Fruit fly (Drosophila melanogaster) whole organism, embryonic: Measurements from ENCODE around the gene CG7149.

Experiments used
- CG12391 ChIP-seq: fragments of 200-800 bp; sonication (Bioruptor generic); optimal IDR thresholded peaks from 3 replicates; lab custom pipeline; 2018; ENCODE audit warnings: missing biosample characterization, mild to moderate bottlenecking, missing genetic modification characterization, moderate library complexity
- CG12942 ChIP-seq: fragments of 200-800 bp; sonication (Bioruptor generic); optimal IDR thresholded peaks from 3 replicates; lab custom pipeline; 2016; ENCODE audit warnings: missing biosample characterization, missing genetic modification characterization
- CG14667 ChIP-seq: fragments of 200-800 bp; sonication (Bioruptor generic); IDR thresholded peaks from 2 replicates; pipeline ENCODE4 v1.3.6; 2022; ENCODE audit warnings: missing biosample characterization, missing genetic modification characterization
- CG15269 ChIP-seq: fragments of 200-800 bp; sonication (Bioruptor generic); optimal IDR thresholded peaks from 2 replicates; lab custom pipeline; 2018; ENCODE audit warnings: missing biosample characterization, mild to moderate bottlenecking, missing genetic modification characterization, moderate library complexity
- CG1529 ChIP-seq: fragments of 200-800 bp; sonication (Bioruptor generic); optimal IDR thresholded peaks from 3 replicates; lab custom pipeline; 2018; ENCODE audit warnings: missing biosample characterization, missing genetic modification characterization
- CG17568 ChIP-seq: fragments of 200-800 bp; sonication (Bioruptor generic); optimal IDR thresholded peaks from 2 replicates; lab custom pipeline; 2018; ENCODE audit warnings: missing biosample characterization, mild to moderate bottlenecking, missing genetic modification characterization, moderate library complexity
- CG2202 ChIP-seq: fragments of 200-800 bp; sonication (Bioruptor generic); optimal IDR thresholded peaks from 2 replicates; lab custom pipeline; 2018; ENCODE audit warnings: missing biosample characterization, mild to moderate bottlenecking, missing genetic modification characterization
- CG30403 ChIP-seq: fragments of 200-800 bp; sonication (Bioruptor generic); optimal IDR thresholded peaks from 3 replicates; lab custom pipeline; 2016; ENCODE audit warnings: missing biosample characterization, missing genetic modification characterization
- CG31224 ChIP-seq: fragments of 200-800 bp; sonication (Bioruptor generic); IDR thresholded peaks from 2 replicates; pipeline ENCODE4 v1.3.6; 2022; ENCODE audit warnings: missing biosample characterization, missing genetic modification characterization
- CG3163 ChIP-seq: fragments of 200-800 bp; sonication (Bioruptor generic); optimal IDR thresholded peaks from 3 replicates; lab custom pipeline; 2016; ENCODE audit warnings: missing biosample characterization, missing genetic modification characterization
- CG3281 ChIP-seq: fragments of 200-800 bp; sonication (Bioruptor generic); optimal IDR thresholded peaks from 3 replicates; lab custom pipeline; 2017; ENCODE audit warnings: missing biosample characterization, mild to moderate bottlenecking, missing genetic modification characterization
- CG34376 ChIP-seq: fragments of 200-800 bp; sonication (Bioruptor generic); optimal IDR thresholded peaks from 2 replicates; lab custom pipeline; 2018; ENCODE audit warnings: missing biosample characterization, mild to moderate bottlenecking, missing genetic modification characterization
- CG5180 ChIP-seq: fragments of 200-800 bp; sonication (Bioruptor generic); optimal IDR thresholded peaks from 3 replicates; lab custom pipeline; 2017; ENCODE audit warnings: missing biosample characterization, missing genetic modification characterization, mild to moderate bottlenecking, moderate library complexity, missing genetic modification reagents
- CG8765 ChIP-seq: fragments of 200-800 bp; sonication (Bioruptor generic); IDR thresholded peaks from 2 replicates; pipeline ENCODE4 v1.3.6; 2022; ENCODE audit warnings: missing biosample characterization, missing genetic modification characterization
- CG9437 ChIP-seq: fragments of 200-800 bp; sonication (Bioruptor generic); optimal IDR thresholded peaks from 2 replicates; lab custom pipeline; 2018; ENCODE audit warnings: missing biosample characterization, mild to moderate bottlenecking, missing genetic modification characterization
- CHES-1-like ChIP-seq: fragments of 200-800 bp; sonication (Bioruptor generic); optimal IDR thresholded peaks from 2 replicates; lab custom pipeline; 2016; ENCODE audit warnings: missing biosample characterization, missing genetic modification characterization
- D19A ChIP-seq: fragments of 200-800 bp; optimal IDR thresholded peaks from 3 replicates; lab custom pipeline; 2019; ENCODE audit warnings: missing biosample characterization, mild to moderate bottlenecking, missing genetic modification characterization, moderate library complexity
- Dbx ChIP-seq: fragments of 200-800 bp; sonication (Bioruptor generic); IDR thresholded peaks from 3 replicates; pipeline ENCODE4 v1.3.6; 2022; ENCODE audit warnings: missing biosample characterization, missing genetic modification characterization
- Eip74EF ChIP-seq, 2 experiments: fragments of 200-800 bp in 1 of 2; fragments of >200 bp in 1 of 2; sonication (Bioruptor generic) in 1 of 2; optimal IDR thresholded peaks; 2 replicates each; lab custom pipeline; 2017 to 2019; ENCODE audit warnings: missing biosample characterization in 2 of 2, missing genetic modification characterization in 2 of 2, mild to moderate bottlenecking in 1 of 2, moderate library complexity in 1 of 2
- Fer1 ChIP-seq: fragments of 200-800 bp; sonication (Bioruptor generic); optimal IDR thresholded peaks from 2 replicates; lab custom pipeline; 2017; ENCODE audit warnings: missing biosample characterization, mild to moderate bottlenecking, missing genetic modification characterization
- H15 ChIP-seq: fragments of 200-800 bp; sonication (Bioruptor generic); IDR thresholded peaks from 3 replicates; pipeline ENCODE4 v1.3.6; 2022; ENCODE audit warnings: missing biosample characterization, missing genetic modification characterization
- H2.0 ChIP-seq: fragments of 200-800 bp; sonication (Bioruptor generic); IDR thresholded peaks from 2 replicates; pipeline ENCODE4 v1.3.6; 2022; ENCODE audit warnings: missing biosample characterization, missing genetic modification characterization
- Hr51 ChIP-seq, 2 experiments: fragments of 200-800 bp; sonication (Bioruptor generic); optimal IDR thresholded peaks; 2 replicates in 1 of 2; 3 replicates in 1 of 2; lab custom pipeline; 2016 to 2018; ENCODE audit warnings: missing biosample characterization in 2 of 2, missing genetic modification characterization in 2 of 2, mild to moderate bottlenecking in 1 of 2, moderate library complexity in 1 of 2
- Kr ChIP-seq: fragments of 200-800 bp; sonication (Bioruptor generic); optimal IDR thresholded peaks from 2 replicates; lab custom pipeline; 2017; ENCODE audit warnings: missing biosample characterization, mild to moderate bottlenecking, missing genetic modification characterization
- Lim3 ChIP-seq: fragments of 200-800 bp; sonication (Bioruptor generic); IDR thresholded peaks from 2 replicates; pipeline ENCODE4 v1.3.6; 2022; ENCODE audit warnings: missing biosample characterization, missing genetic modification characterization
- Med ChIP-seq: fragments of 200-800 bp; sonication (Bioruptor generic); peaks from one replicate; lab custom pipeline; 2016; ENCODE audit warnings: missing biosample characterization, missing genetic modification characterization, mild to moderate bottlenecking, inconsistent platforms, moderate library complexity
- Nf-YB ChIP-seq: fragments of 200-800 bp; sonication (Bioruptor generic); optimal IDR thresholded peaks from 3 replicates; lab custom pipeline; 2019; ENCODE audit warnings: missing biosample characterization, mild to moderate bottlenecking, missing genetic modification characterization, moderate library complexity
- Opbp ChIP-seq: fragments of 200-800 bp; sonication (Bioruptor generic); IDR thresholded peaks from 3 replicates; pipeline ENCODE4 v1.3.6; 2022; ENCODE audit warnings: missing biosample characterization, missing genetic modification characterization; ENCODE audit not compliant: partially characterized antibody
- Pdp1 ChIP-seq, 2 experiments: fragments of 200-800 bp; sonication (Bioruptor generic); optimal IDR thresholded peaks; 3 replicates each; lab custom pipeline; 2016; ENCODE audit warnings: missing biosample characterization in 2 of 2, missing genetic modification characterization in 2 of 2, mild to moderate bottlenecking in 1 of 2, moderate library complexity in 1 of 2
- Ptx1 ChIP-seq: fragments of 200-800 bp; sonication (Bioruptor generic); IDR thresholded peaks from 2 replicates; pipeline ENCODE4 v1.3.6; 2022; ENCODE audit warnings: missing biosample characterization, missing genetic modification characterization
- Usf ChIP-seq: fragments of 200-800 bp; sonication (Bioruptor generic); optimal IDR thresholded peaks from 2 replicates; lab custom pipeline; 2017; ENCODE audit warnings: missing genotype, missing biosample characterization, missing genetic modification characterization
- amos ChIP-seq: fragments of 200-800 bp; sonication (Bioruptor generic); IDR thresholded peaks from 2 replicates; pipeline ENCODE4 v1.3.6; 2022; ENCODE audit warnings: missing biosample characterization, missing genetic modification characterization; ENCODE audit not compliant: partially characterized antibody
- bigmax ChIP-seq: fragments of 200-800 bp; sonication (Bioruptor generic); optimal IDR thresholded peaks from 2 replicates; lab custom pipeline; 2018; ENCODE audit warnings: missing biosample characterization, mild to moderate bottlenecking, missing genetic modification characterization
- cas ChIP-seq: fragments of 200-800 bp; sonication (Bioruptor generic); IDR thresholded peaks from 2 replicates; pipeline ENCODE4 v1.3.6; 2022; ENCODE audit warnings: missing biosample characterization, missing genetic modification characterization
- caup ChIP-seq: fragments of 200-800 bp; sonication (Bioruptor generic); optimal IDR thresholded peaks from 3 replicates; lab custom pipeline; 2017; ENCODE audit warnings: missing biosample characterization, mild to moderate bottlenecking, missing genetic modification characterization, moderate library complexity; ENCODE audit not compliant: severe bottlenecking
- corto ChIP-seq: fragments of 200-800 bp; sonication (Bioruptor generic); optimal IDR thresholded peaks from 2 replicates; lab custom pipeline; 2016; ENCODE audit warnings: missing biosample characterization, mild to moderate bottlenecking, missing genetic modification characterization, moderate library complexity
- eve ChIP-seq, 2 experiments: fragments of >200 bp; optimal IDR thresholded peaks; 2 replicates each; lab custom pipeline; 2017; ENCODE audit warnings: missing biosample characterization in 2 of 2, missing genetic modification characterization in 2 of 2
- exex ChIP-seq: fragments of 200-800 bp; sonication (Bioruptor generic); optimal IDR thresholded peaks from 4 replicates; lab custom pipeline; 2018; ENCODE audit warnings: missing biosample characterization, mild to moderate bottlenecking, missing genetic modification characterization, moderate library complexity
- gce ChIP-seq: fragments of 200-800 bp; sonication (Bioruptor generic); IDR thresholded peaks from 3 replicates; pipeline ENCODE4 v1.3.6; 2022; ENCODE audit warnings: missing biosample characterization, missing genetic modification characterization
- gt ChIP-seq: fragments of 200-800 bp; sonication (Bioruptor generic); IDR thresholded peaks from 2 replicates; pipeline ENCODE4 v1.3.6; 2022; ENCODE audit warnings: missing biosample characterization, missing genetic modification characterization
- kah ChIP-seq: fragments of 200-800 bp; sonication (Bioruptor generic); optimal IDR thresholded peaks from 2 replicates; lab custom pipeline; 2018; ENCODE audit warnings: missing biosample characterization, mild to moderate bottlenecking, missing genetic modification characterization
- kay ChIP-seq: fragments of 200-800 bp; sonication (Bioruptor generic); optimal IDR thresholded peaks from 2 replicates; lab custom pipeline; 2016; ENCODE audit warnings: missing biosample characterization, missing genetic modification characterization
- klu ChIP-seq: fragments of 200-800 bp; sonication (Bioruptor generic); IDR thresholded peaks from 2 replicates; pipeline ENCODE4 v1.3.6; 2022; ENCODE audit warnings: missing biosample characterization, missing genetic modification characterization
- nau ChIP-seq: fragments of 200-800 bp; sonication (Bioruptor generic); optimal IDR thresholded peaks from 3 replicates; lab custom pipeline; 2017; ENCODE audit warnings: missing biosample characterization, mild to moderate bottlenecking, missing genetic modification characterization, missing genetic modification reagents
- slp2 ChIP-seq: fragments of 200-800 bp; sonication (Bioruptor generic); optimal IDR thresholded peaks from 2 replicates; lab custom pipeline; 2016; ENCODE audit warnings: missing biosample characterization, missing genetic modification characterization
- so ChIP-seq: fragments of 200-800 bp; sonication (Bioruptor generic); IDR thresholded peaks from 3 replicates; pipeline ENCODE4 v1.3.6; 2022; ENCODE audit warnings: missing biosample characterization, missing genetic modification characterization
- sug ChIP-seq: fragments of 200-800 bp; optimal IDR thresholded peaks from 2 replicates; lab custom pipeline; 2019; ENCODE audit warnings: missing biosample characterization, mild to moderate bottlenecking, missing genetic modification characterization, moderate library complexity
- tap ChIP-seq: fragments of 200-800 bp; optimal IDR thresholded peaks from 3 replicates; lab custom pipeline; 2019; ENCODE audit warnings: missing biosample characterization, mild to moderate bottlenecking, missing genetic modification characterization, moderate library complexity
- tx ChIP-seq: fragments of 200-800 bp; sonication (Bioruptor generic); optimal IDR thresholded peaks from 2 replicates; lab custom pipeline; 2016; ENCODE audit warnings: missing biosample characterization, missing genetic modification characterization
- wek ChIP-seq: fragments of 200-800 bp; sonication (Bioruptor generic); optimal IDR thresholded peaks from 3 replicates; lab custom pipeline; 2018; ENCODE audit warnings: missing biosample characterization, mild to moderate bottlenecking, missing genetic modification characterization, moderate library complexity

The CG7149 gene

dm6 chr2L:7788952-7789466 lies 1.3 kb downstream of the CG7149 start (continued):
- no peak for TF ChIP-seq CG12942 (GFP tag; lab: Kevin White, UChicago)
- no peak for TF ChIP-seq wek
- no peak for TF ChIP-seq CG14667 (GFP tag; lab: Robert Waterston, UW)
- peak; percentile 9 for TF ChIP-seq kah (GFP tag; lab: Kevin White, UChicago)
- TF ChIP-seq cas, result no peak
- TF ChIP-seq tap (tag; lab: Kevin White, UChicago), result no peak
- TF ChIP-seq CG31224 (GFP tag; lab: Robert Waterston, UW), result no peak
- TF ChIP-seq CG3163 (GFP tag; lab: Kevin White, UChicago), result no peak
- TF ChIP-seq Opbp (GFP tag; lab: Robert Waterston, UW), result no peak
- TF ChIP-seq klu (GFP tag; lab: Robert Waterston, UW), result no peak
- TF ChIP-seq Kr, result no peak
- no peak for TF ChIP-seq tx (GFP tag; lab: Kevin White, UChicago)
- TF ChIP-seq CG3281, result no peak
- TF ChIP-seq Nf-YB (GFP tag; lab: Kevin White, UChicago), result no peak
- TF ChIP-seq nau (GFP tag; lab: Kevin White, UChicago), result peak; percentile 26
- no peak for TF ChIP-seq Lim3 (GFP tag; lab: Robert Waterston, UW)
- peak in 1 of 2 experiments; percentile 54 for TF ChIP-seq Eip74EF (GFP tag; optimal IDR thresholded peaks at IDR 0.05; lab: Kevin White, UChicago)
- TF ChIP-seq H15 (GFP tag; lab: Robert Waterston, UW), result no peak
- no peak for TF ChIP-seq CG8765 (GFP tag; lab: Robert Waterston, UW)
- peak; percentile 84 for TF ChIP-seq CG34376 (GFP tag; lab: Kevin White, UChicago)
- no peak for TF ChIP-seq corto (GFP tag; lab: Kevin White, UChicago)
- TF ChIP-seq Fer1 (GFP tag; lab: Kevin White, UChicago), result no peak
- TF ChIP-seq Hr51 (GFP tag; optimal IDR thresholded peaks at IDR 0.05; lab: Kevin White, UChicago), result no peak
- peak; percentile 66 for TF ChIP-seq sug
- TF ChIP-seq CG30403 (GFP tag; lab: Kevin White, UChicago), result no peak
- TF ChIP-seq eve (GFP tag; optimal IDR thresholded peaks at IDR 0.05; lab: Kevin White, UChicago), result no peak
- no peak for TF ChIP-seq Usf
- no peak for TF ChIP-seq gt (GFP tag; lab: Robert Waterston, UW)
- TF ChIP-seq amos, result no peak
- TF ChIP-seq CG12391 (tag; lab: Kevin White, UChicago), result no peak
- TF ChIP-seq CG5180 (GFP tag; lab: Kevin White, UChicago), result peak; percentile 6
- TF ChIP-seq so, result no peak
- peak; percentile 31 for TF ChIP-seq exex (tag; lab: Kevin White, UChicago)
- TF ChIP-seq Med (GFP tag; lab: Kevin White, UChicago), result peak; percentile 7
- peak in 1 of 2 experiments; percentile 62 for TF ChIP-seq Pdp1 (GFP tag; optimal IDR thresholded peaks at IDR 0.05; lab: Kevin White, UChicago)

dm6 chr2L:7782788-7783401 lies 7.5 kb downstream of the CG7149 start, which contains the start of gene Brd7-9:
Brd7-9 (plus strand) TSS chr2L:7782865.
- TF ChIP-seq CG2202 (tag; lab: Kevin White, UChicago) (peak; percentile 55), wek (peak; percentile 66), CG17568 (peak; percentile 40), H2.0 (peak; percentile 86), slp2 (GFP tag; lab: Kevin White, UChicago) (peak; percentile 57), caup (GFP tag; lab: Kevin White, UChicago) (peak; percentile 78), Ptx1 (GFP tag; lab: Robert Waterston, UW) (peak; percentile 72), CG15269 (tag; lab: Kevin White, UChicago) (peak; percentile 74), kay (GFP tag; lab: Kevin White, UChicago) (peak; percentile 44), gce (GFP tag; lab: Robert Waterston, UW) (peak; percentile 70; the same call in 1 of the 3 replicates), CG9437 (peak; percentile 48), CHES-1-like (GFP tag; lab: Kevin White, UChicago) (peak; percentile 25), bigmax (GFP tag; lab: Kevin White, UChicago) (no peak), D19A (tag; lab: Kevin White, UChicago) (peak; percentile 58), CG1529 (GFP tag; lab: Kevin White, UChicago) (peak; percentile 40), Dbx (GFP tag; lab: Robert Waterston, UW) (peak; percentile 79; the same call in 2 of the 3 replicates)
